ENCODE assay signal across 1 fruit fly cellular context in the genomic region with DNA sequence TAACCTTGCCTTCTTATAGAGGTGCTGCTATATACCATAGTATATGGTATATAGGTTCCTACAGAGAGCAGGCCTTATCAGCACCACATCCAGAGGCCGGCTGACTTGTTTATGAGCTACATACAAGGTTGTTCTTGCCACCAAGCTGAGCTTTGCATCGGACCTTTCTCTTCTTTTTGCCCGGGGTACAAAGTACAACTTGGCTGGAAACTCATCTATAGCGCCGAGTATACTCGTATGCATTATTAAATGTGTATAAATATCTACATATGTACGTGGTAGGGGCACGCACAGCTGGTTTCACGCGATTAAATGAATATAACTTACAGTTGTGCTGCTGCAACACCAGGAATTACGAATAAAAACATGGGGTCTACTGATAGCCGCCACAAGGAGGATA.
TF ChIP-seq lines count a peak whose summit lies in the region.

No protein-coding gene starts in this region.

TF ChIP-seq in whole organism, prepupa, 60 proteins besides CTCF, POLR2A, EP300 and RAD21 (continued from another document):
- TF ChIP-seq CG9139 (GFP tag; optimal IDR thresholded peaks at IDR 0.05; lab: Kevin White, UChicago) (peak; percentile 93), CG31627 (GFP tag; optimal IDR thresholded peaks at IDR 0.05; lab: Kevin White, UChicago) (no peak), svp (GFP tag; lab: Kevin White, UChicago) (peak; percentile 77), Sox14 (GFP tag; optimal IDR thresholded peaks at IDR 0.05; lab: Kevin White, UChicago) (peak; percentile 6), CG3919 (GFP tag; optimal IDR thresholded peaks at IDR 0.05; lab: Kevin White, UChicago) (peak; percentile 59), CG11294 (GFP tag; IDR thresholded peaks at IDR 0.05; lab: Robert Waterston, UW) (no peak), Hr4 (GFP tag; optimal IDR thresholded peaks at IDR 0.05; lab: Kevin White, UChicago) (no peak), CG32006 (GFP tag; optimal IDR thresholded peaks at IDR 0.05; lab: Kevin White, UChicago) (no peak), acj6 (GFP tag; optimal IDR thresholded peaks at IDR 0.05; lab: Kevin White, UChicago) (no peak), Gug (GFP tag; IDR thresholded peaks at IDR 0.05; lab: Robert Waterston, UW) (no peak), dac (GFP tag; optimal IDR thresholded peaks at IDR 0.05; lab: Kevin White, UChicago) (no peak), ss (GFP tag; optimal IDR thresholded peaks at IDR 0.05; lab: Kevin White, UChicago) (peak; percentile 88 to 90), Eip93F (GFP tag; optimal IDR thresholded peaks at IDR 0.05; lab: Kevin White, UChicago) (peak; percentile 2), CG10631 (GFP tag; optimal IDR thresholded peaks at IDR 0.05; lab: Kevin White, UChicago) (no peak), CG7368 (GFP tag; optimal IDR thresholded peaks at IDR 0.05; lab: Kevin White, UChicago) (no peak), Sox15 (GFP tag; optimal IDR thresholded peaks at IDR 0.05; lab: Kevin White, UChicago) (no peak), Met (GFP tag; optimal IDR thresholded peaks at IDR 0.05; lab: Kevin White, UChicago) (peak; percentile 7), CG8632 (GFP tag; optimal IDR thresholded peaks at IDR 0.05; lab: Kevin White, UChicago) (no peak), Hr38 (GFP tag; optimal IDR thresholded peaks at IDR 0.05; lab: Kevin White, UChicago) (no peak), CG3032 (tag; optimal IDR thresholded peaks at IDR 0.05; lab: Kevin White, UChicago) (no peak), CG11762 (GFP tag; optimal IDR thresholded peaks at IDR 0.05; lab: Kevin White, UChicago; ENCODE audit: insufficient read depth) (no peak)
